Fruit fly (Drosophila melanogaster) whole organism, embryonic: ENCODE data around the gene mAChR-B.
A peak's percentile ranks its signal among the peaks of the same experiment; 100 is the strongest.

Experiments
- B-H2 ChIP-seq: fragments of 200-800 bp; sonication (Bioruptor generic); optimal IDR thresholded peaks from 2 replicates; lab custom pipeline; 2018; ENCODE audit warnings: missing biosample characterization, mild to moderate bottlenecking, missing genetic modification characterization
- Bgb ChIP-seq: fragments of 200-800 bp; sonication (Bioruptor generic); IDR thresholded peaks from 2 replicates; pipeline ENCODE4 v1.3.6; 2022; ENCODE audit warnings: missing biosample characterization, missing genetic modification characterization; ENCODE audit not compliant: partially characterized antibody
- CG10543 ChIP-seq: fragments of 200-800 bp; sonication (Bioruptor generic); optimal IDR thresholded peaks from 3 replicates; lab custom pipeline; 2017; ENCODE audit warnings: missing biosample characterization, mild to moderate bottlenecking, missing genetic modification characterization, moderate library complexity
- CG11504 ChIP-seq: fragments of 200-800 bp; sonication (Bioruptor generic); optimal IDR thresholded peaks from 3 replicates; lab custom pipeline; 2019; ENCODE audit warnings: missing biosample characterization, mild to moderate bottlenecking, missing genetic modification characterization, moderate library complexity
- CG13894 ChIP-seq: fragments of 200-800 bp; sonication (Bioruptor generic); optimal IDR thresholded peaks from 3 replicates; lab custom pipeline; 2018; ENCODE audit warnings: missing biosample characterization, mild to moderate bottlenecking, missing genetic modification characterization, moderate library complexity
- CG14014 ChIP-seq: fragments of 200-800 bp; sonication (Bioruptor generic); IDR thresholded peaks from 2 replicates; pipeline ENCODE4 v1.3.6; 2022; ENCODE audit warnings: missing biosample characterization, missing genetic modification characterization
- CG14965 ChIP-seq: fragments of 200-800 bp; sonication (Bioruptor generic); optimal IDR thresholded peaks from 2 replicates; lab custom pipeline; 2016; ENCODE audit warnings: missing biosample characterization, missing genetic modification characterization, borderline replicate concordance
- CG15514 ChIP-seq: fragments of 200-800 bp; sonication (Bioruptor generic); optimal IDR thresholded peaks from 3 replicates; lab custom pipeline; 2017; ENCODE audit warnings: missing biosample characterization, missing genetic modification characterization, mild to moderate bottlenecking, moderate library complexity, missing genetic modification reagents
- CG15601 ChIP-seq: fragments of 200-800 bp; sonication (Bioruptor generic); optimal IDR thresholded peaks from 3 replicates; lab custom pipeline; 2019; ENCODE audit warnings: missing biosample characterization, mild to moderate bottlenecking, missing genetic modification characterization, moderate library complexity
- CG16779 ChIP-seq: fragments of 200-800 bp; sonication (Bioruptor generic); IDR thresholded peaks from 2 replicates; pipeline ENCODE4 v1.3.6; 2022; ENCODE audit warnings: missing biosample characterization, missing genetic modification characterization
- CG16815 ChIP-seq: fragments of 200-800 bp; sonication (Bioruptor generic); optimal IDR thresholded peaks from 3 replicates; lab custom pipeline; 2017; ENCODE audit warnings: missing biosample characterization, mild to moderate bottlenecking, missing genetic modification characterization
- CG18599 ChIP-seq: fragments of 200-800 bp; sonication (Bioruptor generic); optimal IDR thresholded peaks from 3 replicates; lab custom pipeline; 2017; ENCODE audit warnings: missing biosample characterization, missing genetic modification characterization, mild to moderate bottlenecking, moderate library complexity, missing genetic modification reagents
- CG2889 ChIP-seq: fragments of 200-800 bp; sonication (Bioruptor generic); IDR thresholded peaks from 3 replicates; pipeline ENCODE4 v1.3.6; 2022; ENCODE audit warnings: missing biosample characterization, missing genetic modification characterization
- CG34376 ChIP-seq: fragments of 200-800 bp; sonication (Bioruptor generic); optimal IDR thresholded peaks from 2 replicates; lab custom pipeline; 2018; ENCODE audit warnings: missing biosample characterization, mild to moderate bottlenecking, missing genetic modification characterization
- CG3995 ChIP-seq: fragments of 200-800 bp; sonication (Bioruptor generic); optimal IDR thresholded peaks from 3 replicates; lab custom pipeline; 2016; ENCODE audit warnings: missing biosample characterization, missing genetic modification characterization
- CG4360 ChIP-seq: fragments of 200-800 bp; sonication (Bioruptor generic); IDR thresholded peaks from 2 replicates; pipeline ENCODE4 v1.3.6; 2022; ENCODE audit warnings: missing biosample characterization, missing genetic modification characterization
- CG5245 ChIP-seq: fragments of 200-800 bp; sonication (Bioruptor generic); optimal IDR thresholded peaks from 3 replicates; lab custom pipeline; 2016; ENCODE audit warnings: missing biosample characterization, missing genetic modification characterization
- CG6854 ChIP-seq: fragments of 200-800 bp; sonication (Bioruptor generic); optimal IDR thresholded peaks from 3 replicates; lab custom pipeline; 2017; ENCODE audit warnings: missing biosample characterization, mild to moderate bottlenecking, missing genetic modification characterization
- CG7271 ChIP-seq: fragments of 200-800 bp; sonication (Bioruptor generic); optimal IDR thresholded peaks from 2 replicates; lab custom pipeline; 2018; ENCODE audit warnings: missing biosample characterization, mild to moderate bottlenecking, missing genetic modification characterization, moderate library complexity
- CG9797 ChIP-seq: fragments of 200-800 bp; sonication (Bioruptor generic); optimal IDR thresholded peaks from 3 replicates; lab custom pipeline; 2018; ENCODE audit warnings: missing biosample characterization, mild to moderate bottlenecking, missing genetic modification characterization
- CHES-1-like ChIP-seq: fragments of 200-800 bp; sonication (Bioruptor generic); optimal IDR thresholded peaks from 2 replicates; lab custom pipeline; 2016; ENCODE audit warnings: missing biosample characterization, missing genetic modification characterization
- Dp ChIP-seq: fragments of 200-800 bp; sonication (Bioruptor generic); optimal IDR thresholded peaks from 2 replicates; lab custom pipeline; 2018; ENCODE audit warnings: missing biosample characterization, mild to moderate bottlenecking, missing genetic modification characterization, moderate library complexity
- Dref ChIP-seq: fragments of 200-800 bp; sonication (Bioruptor generic); IDR thresholded peaks from 2 replicates; pipeline ENCODE4 v1.3.6; 2022; ENCODE audit warnings: missing biosample characterization, missing genetic modification characterization
- H15 ChIP-seq: fragments of 200-800 bp; sonication (Bioruptor generic); IDR thresholded peaks from 3 replicates; pipeline ENCODE4 v1.3.6; 2022; ENCODE audit warnings: missing biosample characterization, missing genetic modification characterization
- HLH3B ChIP-seq: fragments of 200-800 bp; sonication (Bioruptor generic); IDR thresholded peaks from 2 replicates; pipeline ENCODE4 v1.3.6; 2022; ENCODE audit warnings: missing biosample characterization, missing genetic modification characterization
- HmgD ChIP-seq: fragments of 200-800 bp; sonication (Bioruptor generic); optimal IDR thresholded peaks from 3 replicates; lab custom pipeline; 2016; ENCODE audit warnings: missing biosample characterization, missing genetic modification characterization
- Max ChIP-seq: fragments of 200-800 bp; sonication (Bioruptor generic); optimal IDR thresholded peaks from 2 replicates; lab custom pipeline; 2016; ENCODE audit warnings: missing biosample characterization, mild to moderate bottlenecking, missing genetic modification characterization
- Nf-YC ChIP-seq: fragments of 200-800 bp; optimal IDR thresholded peaks from 3 replicates; lab custom pipeline; 2019; ENCODE audit warnings: missing biosample characterization, mild to moderate bottlenecking, missing genetic modification characterization, moderate library complexity
- Scr ChIP-seq: fragments of 200-800 bp; sonication (Bioruptor generic); IDR thresholded peaks from 2 replicates; pipeline ENCODE4 v1.3.6; 2022; ENCODE audit warnings: missing biosample characterization, missing genetic modification characterization; ENCODE audit not compliant: partially characterized antibody
- Ssrp ChIP-seq: fragments of 200-800 bp; sonication (Bioruptor generic); optimal IDR thresholded peaks from 2 replicates; lab custom pipeline; 2018; ENCODE audit warnings: missing biosample characterization, mild to moderate bottlenecking, missing genetic modification characterization, moderate library complexity
- Stat92E ChIP-seq, 3 experiments: fragments of >200 bp in 2 of 3; fragments of 200-800 bp in 1 of 3; sonication (Bioruptor generic) in 1 of 3; optimal IDR thresholded peaks; 2 replicates each; lab custom pipeline; 2017 to 2019; ENCODE audit warnings: missing biosample characterization in 3 of 3, missing genetic modification characterization in 3 of 3, mild to moderate bottlenecking in 1 of 3, moderate library complexity in 1 of 3
- YL-1 ChIP-seq: fragments of 200-800 bp; sonication (Bioruptor generic); optimal IDR thresholded peaks from 3 replicates; lab custom pipeline; 2017; ENCODE audit warnings: missing biosample characterization, mild to moderate bottlenecking, missing genetic modification characterization
- al ChIP-seq: fragments of 200-800 bp; sonication (Bioruptor generic); IDR thresholded peaks from 2 replicates; pipeline ENCODE4 v1.3.6; 2022; ENCODE audit warnings: missing biosample characterization, missing genetic modification characterization
- bbx ChIP-seq: fragments of 200-800 bp; sonication (Bioruptor generic); IDR thresholded peaks from 2 replicates; pipeline ENCODE4 v1.3.6; 2022; ENCODE audit warnings: missing biosample characterization, missing genetic modification characterization; ENCODE audit not compliant: partially characterized antibody
- chinmo ChIP-seq: fragments of 200-800 bp; sonication (Bioruptor generic); IDR thresholded peaks from 4 replicates; pipeline ENCODE4 v1.3.6; 2022; ENCODE audit warnings: missing biosample characterization, missing genetic modification characterization; ENCODE audit not compliant: partially characterized antibody
- dan ChIP-seq: fragments of 200-800 bp; sonication (Bioruptor generic); IDR thresholded peaks from 2 replicates; pipeline ENCODE4 v1.3.6; 2022; ENCODE audit warnings: missing biosample characterization, missing genetic modification characterization
- gro ChIP-seq: fragments of 200-800 bp; sonication (Bioruptor generic); optimal IDR thresholded peaks from 2 replicates; lab custom pipeline; 2016; ENCODE audit warnings: missing biosample characterization, missing genetic modification characterization
- hb ChIP-seq: fragments of 200-800 bp; sonication (Bioruptor generic); IDR thresholded peaks from 3 replicates; pipeline ENCODE4 v1.3.6; 2022; ENCODE audit warnings: missing biosample characterization, missing genetic modification characterization; ENCODE audit not compliant: partially characterized antibody
- insv ChIP-seq, 2 experiments: fragments of 200-800 bp; sonication (Bioruptor generic); optimal IDR thresholded peaks; 3 replicates each; lab custom pipeline; 2016 to 2018; ENCODE audit warnings: missing biosample characterization in 2 of 2, missing genetic modification characterization in 2 of 2
- klu ChIP-seq: fragments of 200-800 bp; sonication (Bioruptor generic); IDR thresholded peaks from 2 replicates; pipeline ENCODE4 v1.3.6; 2022; ENCODE audit warnings: missing biosample characterization, missing genetic modification characterization
- mirr ChIP-seq: fragments of 200-800 bp; sonication (Bioruptor generic); optimal IDR thresholded peaks from 3 replicates; lab custom pipeline; 2018; ENCODE audit warnings: missing biosample characterization, mild to moderate bottlenecking, missing genetic modification characterization
- nerfin-2 ChIP-seq: fragments of 200-800 bp; sonication (Bioruptor generic); IDR thresholded peaks from 2 replicates; pipeline ENCODE4 v1.3.6; 2022; ENCODE audit warnings: missing biosample characterization, missing genetic modification characterization; ENCODE audit not compliant: partially characterized antibody
- odd ChIP-seq: fragments of 200-800 bp; sonication (Bioruptor generic); optimal IDR thresholded peaks from 2 replicates; lab custom pipeline; 2017; ENCODE audit warnings: missing biosample characterization, mild to moderate bottlenecking, missing genetic modification characterization
- sd ChIP-seq: fragments of 200-800 bp; sonication (Bioruptor generic); optimal IDR thresholded peaks from 3 replicates; lab custom pipeline; 2018; ENCODE audit warnings: missing biosample characterization, mild to moderate bottlenecking, missing genetic modification characterization, moderate library complexity
- tna ChIP-seq: fragments of 200-800 bp; sonication (Bioruptor generic); IDR thresholded peaks from 2 replicates; pipeline ENCODE4 v1.3.6; 2022; ENCODE audit warnings: missing biosample characterization, missing genetic modification characterization; ENCODE audit not compliant: partially characterized antibody
- twi ChIP-seq: fragments of 200-800 bp; optimal IDR thresholded peaks from 2 replicates; lab custom pipeline; 2019; ENCODE audit warnings: missing biosample characterization, mild to moderate bottlenecking, missing genetic modification characterization, moderate library complexity
- tx ChIP-seq: fragments of 200-800 bp; sonication (Bioruptor generic); optimal IDR thresholded peaks from 2 replicates; lab custom pipeline; 2016; ENCODE audit warnings: missing biosample characterization, missing genetic modification characterization
- unpg ChIP-seq: fragments of 200-800 bp; sonication (Bioruptor generic); optimal IDR thresholded peaks from 3 replicates; lab custom pipeline; 2018; ENCODE audit warnings: missing biosample characterization, mild to moderate bottlenecking, missing genetic modification characterization, moderate library complexity

The mAChR-B gene

dm6 chr3R:8030151-8030899 lies 28.8 kb upstream of the mAChR-B start, which contains the start of the genes CG10903 and CG2747 (continued):
- TF ChIP-seq CG15601 (tag; lab: Kevin White, UChicago) = no peak
- peak; percentile 61 for TF ChIP-seq tx (GFP tag; lab: Kevin White, UChicago)
- peak; percentile 94 for TF ChIP-seq CG15514 (GFP tag; lab: Kevin White, UChicago)
- no peak for TF ChIP-seq insv (GFP tag; optimal IDR thresholded peaks at IDR 0.05; lab: Kevin White, UChicago)
- TF ChIP-seq CG16815 (GFP tag; lab: Kevin White, UChicago) = no peak
- TF ChIP-seq Ssrp = no peak
- TF ChIP-seq CG11504 (tag; lab: Kevin White, UChicago) = no peak
- TF ChIP-seq gro = peak; percentile 76
- TF ChIP-seq unpg (GFP tag; lab: Kevin White, UChicago) = no peak
- peak; percentile 63 for TF ChIP-seq Max
- TF ChIP-seq CG5245 = no peak
- TF ChIP-seq twi (tag; lab: Kevin White, UChicago) = peak; percentile 45
- peak; percentile 59; the same call in 1 of the 4 replicates for TF ChIP-seq chinmo
- TF ChIP-seq klu (GFP tag; lab: Robert Waterston, UW) = peak; percentile 40; the same call in 1 of the 2 replicates
- peak; percentile 45 for TF ChIP-seq CG3995 (GFP tag; lab: Kevin White, UChicago)
- TF ChIP-seq CG2889 (GFP tag; lab: Robert Waterston, UW) = no peak
- peak; percentile 79 for TF ChIP-seq YL-1 (GFP tag; lab: Kevin White, UChicago)
- TF ChIP-seq tna (GFP tag; lab: Robert Waterston, UW) = peak; percentile 35
- TF ChIP-seq CG6854 (GFP tag; lab: Kevin White, UChicago) = peak; percentile 49
- 0 out of 3 replicates have a peak, but pooled peaks have one; percentile 37 for TF ChIP-seq hb (GFP tag; lab: Robert Waterston, UW)
- TF ChIP-seq CG4360 (GFP tag; lab: Robert Waterston, UW) = peak; percentile 74
- no peak for TF ChIP-seq mirr (GFP tag; lab: Kevin White, UChicago)
- no peak for TF ChIP-seq CG14014 (GFP tag; lab: Robert Waterston, UW)
- no peak for TF ChIP-seq odd (GFP tag; lab: Kevin White, UChicago)
- peak; percentile 74 for TF ChIP-seq Bgb (GFP tag; lab: Robert Waterston, UW)
- no peak for TF ChIP-seq CG16779 (GFP tag; lab: Robert Waterston, UW)
- TF ChIP-seq HmgD (GFP tag; lab: Kevin White, UChicago) = no peak
- peak; percentile 79 for TF ChIP-seq sd
- peak; percentile 68 for TF ChIP-seq Dref (GFP tag; lab: Robert Waterston, UW)
- no peak for TF ChIP-seq CG18599 (GFP tag; lab: Kevin White, UChicago)
- peak; percentile 12 for TF ChIP-seq CG9797
- TF ChIP-seq HLH3B (GFP tag; lab: Robert Waterston, UW) = no peak
- TF ChIP-seq CG34376 = peak; percentile 49
- TF ChIP-seq CG7271 = no peak
- no peak for TF ChIP-seq al (GFP tag; lab: Robert Waterston, UW)
- TF ChIP-seq CG10543 (GFP tag; lab: Kevin White, UChicago) = peak; percentile 41
- TF ChIP-seq CG13894 (tag; lab: Kevin White, UChicago) = no peak
- TF ChIP-seq Stat92E (GFP tag; optimal IDR thresholded peaks at IDR 0.05; lab: Kevin White, UChicago) = peak in 1 of 3 experiments; percentile 10
- peak; percentile 62 for TF ChIP-seq bbx
- TF ChIP-seq B-H2 (GFP tag; lab: Kevin White, UChicago) = peak; percentile 5
- peak; percentile 44 for TF ChIP-seq CHES-1-like (GFP tag; lab: Kevin White, UChicago)
- peak; percentile 43 for TF ChIP-seq Nf-YC
- TF ChIP-seq dan (GFP tag; lab: Robert Waterston, UW) = no peak
- peak; percentile 0 for TF ChIP-seq Dp
- TF ChIP-seq Scr (GFP tag; lab: Robert Waterston, UW) = peak; percentile 74
- TF ChIP-seq nerfin-2 = peak; percentile 16; the same call in 1 of the 2 replicates
- no peak for TF ChIP-seq H15 (GFP tag; lab: Robert Waterston, UW)
- no peak for TF ChIP-seq CG14965 (GFP tag; lab: Kevin White, UChicago)
